Worm (Caenorhabditis elegans): ENCODE data around the gene papl-1.

The papl-1 gene

DNA sequence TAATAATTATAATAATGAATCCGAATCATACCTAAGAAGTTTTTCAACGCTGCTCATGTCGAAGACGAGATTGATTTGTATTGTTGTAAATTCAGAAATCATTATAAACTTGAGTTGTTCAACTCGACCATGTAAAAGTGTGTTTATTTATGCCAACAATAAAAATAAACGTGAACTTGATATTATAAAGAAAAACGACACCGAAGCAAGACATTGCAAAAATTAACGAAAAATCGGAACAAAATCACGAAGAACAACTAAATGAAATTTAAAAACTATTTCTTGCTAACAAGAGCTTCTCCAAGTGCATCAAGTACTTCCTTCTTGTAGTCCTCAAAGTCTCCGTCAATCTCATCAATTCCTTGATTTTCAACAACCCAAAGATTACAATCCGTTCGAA is 1.4 kb upstream of the papl-1 start, which contains the start of gene F18E2.15 (continued):
- no peak for TF ChIP-seq unc-62 (GFP tag; optimal IDR thresholded peaks at IDR 0.05)
- TF ChIP-seq snpc-1.3 (tag; optimal IDR thresholded peaks at IDR 0.05; ENCODE audit: insufficient read depth), result no peak

- TF ChIP-seq Y53G8AR.9 (GFP tag; conservative IDR thresholded peaks at IDR 0.05), result no peak
Measured at ce11 chrV:12754839-12755238, 4.7 kb downstream of the papl-1 start, which contains the start of gene gpa-13. Gene gpa-13, minus strand, starts transcription at chrV:12754939.

DNA sequence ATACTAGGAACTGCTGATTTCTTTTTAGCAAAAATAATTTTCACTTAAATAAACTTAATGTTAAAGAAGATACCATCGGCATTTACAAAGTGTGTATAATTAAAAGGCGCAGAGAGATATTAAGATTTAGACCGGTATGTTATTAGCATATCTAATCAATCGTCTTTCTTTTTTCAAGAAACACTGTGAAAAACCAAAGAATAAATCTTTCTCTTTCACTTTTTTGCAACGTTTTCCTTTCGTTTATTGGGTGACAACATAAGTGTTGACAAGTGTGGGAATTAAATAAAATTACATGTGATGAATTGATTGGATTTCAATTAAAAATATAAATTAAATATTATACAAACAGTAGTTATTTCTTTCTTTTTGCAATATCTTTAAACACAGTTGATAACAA is 7.2 kb downstream of the papl-1 start, which contains the start of gene C15C8.8:
C15C8.8 (minus strand) TSS at position 101 of the 400 bp plus-strand sequence.
- TF ChIP-seq ceh-40 (GFP tag; IDR thresholded peaks at IDR 0.05), result no peak
- no peak for TF ChIP-seq ZK185.1 (tag; optimal IDR thresholded peaks at IDR 0.05; ENCODE audit: poor library complexity, severe bottlenecking)

DNA sequence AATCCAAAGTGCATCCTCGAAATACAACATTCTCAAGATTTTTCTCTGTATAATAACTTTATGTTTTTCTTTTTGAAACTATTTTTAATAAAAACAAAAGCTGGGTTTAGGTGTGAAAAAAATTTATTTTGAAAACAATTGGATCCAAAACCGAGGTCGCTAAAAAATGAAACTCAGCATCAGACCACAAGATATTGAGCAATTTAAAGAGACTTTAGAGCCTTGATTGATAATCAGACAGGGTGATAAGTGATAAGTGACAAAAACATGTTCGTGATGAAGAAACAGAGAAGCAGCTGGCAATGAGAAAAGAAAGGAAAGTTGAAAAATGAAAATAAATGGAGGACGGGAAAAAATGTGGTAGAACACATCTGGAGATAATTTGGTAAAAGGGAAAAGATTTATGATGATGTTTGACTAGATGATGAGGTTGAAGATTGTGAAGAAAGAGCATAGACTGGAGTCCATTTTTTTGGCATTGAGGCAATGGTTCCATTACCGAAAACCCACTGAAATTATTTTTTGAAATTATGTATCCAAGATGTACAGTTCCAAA is 8.0 kb downstream of the papl-1 start, which contains the start of gene C15C8.6:
C15C8.6 (minus strand) TSS at position 51 of the 556 bp plus-strand sequence.
- TF ChIP-seq hlh-26 (GFP tag; conservative IDR thresholded peaks at IDR 0.05) (no peak), nfya-1 (tag; optimal IDR thresholded peaks at IDR 0.05; ENCODE audit: borderline replicate concordance, insufficient read depth) (no peak), him-1 (tag; optimal IDR thresholded peaks at IDR 0.05) (no peak), F23B12.7 (tag; optimal IDR thresholded peaks at IDR 0.05; ENCODE audit: insufficient read depth) (no peak), madf-10 (tag; optimal IDR thresholded peaks at IDR 0.05) (no peak), nhr-179 (tag; optimal IDR thresholded peaks at IDR 0.05) (no peak), snpc-1.1 (tag; optimal IDR thresholded peaks at IDR 0.05; ENCODE audit: insufficient read depth) (no peak), egl-44 (GFP tag; IDR thresholded peaks at IDR 0.05) (no peak), lsy-27 (tag; optimal IDR thresholded peaks at IDR 0.05; ENCODE audit: borderline replicate concordance, insufficient read depth) (no peak), C06A6.2 (GFP tag; conservative IDR thresholded peaks at IDR 0.05) (no peak), madf-6 (GFP tag; IDR thresholded peaks at IDR 0.05) (no peak), let-526 (GFP tag; IDR thresholded peaks at IDR 0.05) (no peak), snpc-3.4 (tag; optimal IDR thresholded peaks at IDR 0.05) (no peak), nfya-2 (GFP tag; IDR thresholded peaks at IDR 0.05) (no peak), Y67H2A.10 (GFP tag; conservative IDR thresholded peaks at IDR 0.05) (no peak), nhr-90 (tag; optimal IDR thresholded peaks at IDR 0.05) (no peak), mxl-1 (tag; optimal IDR thresholded peaks at IDR 0.05) (no peak)

DNA sequence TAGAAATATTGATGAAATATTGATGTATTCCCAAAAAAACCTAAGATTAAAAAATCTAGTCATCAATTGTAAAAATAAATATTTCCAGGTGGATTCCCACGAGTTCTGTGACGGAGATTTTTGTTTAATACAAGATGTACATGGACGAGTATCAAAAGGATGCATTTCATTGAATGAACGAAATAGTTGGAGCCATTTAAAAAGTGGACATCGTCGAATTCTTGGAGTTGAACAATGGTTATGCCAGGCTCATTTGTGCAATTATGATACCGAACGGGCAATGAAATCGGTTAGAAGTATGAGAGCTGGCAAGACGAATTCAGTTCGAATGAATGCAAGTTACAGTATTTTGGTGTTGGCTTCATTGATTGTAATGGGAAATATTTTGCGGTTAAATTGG is 10.0 kb downstream of the papl-1 start:
- no peak for TF ChIP-seq aptf-3 (GFP tag; IDR thresholded peaks at IDR 0.05)
- TF ChIP-seq mxl-1 (tag; optimal IDR thresholded peaks at IDR 0.05), result no peak
- no peak for TF ChIP-seq fkh-3 (tag; optimal IDR thresholded peaks at IDR 0.05)
- TF ChIP-seq T07F8.4 (tag; optimal IDR thresholded peaks at IDR 0.05), result no peak
- TF ChIP-seq sdz-38 (tag; optimal IDR thresholded peaks at IDR 0.05), result no peak
- TF ChIP-seq cebp-2 (GFP tag; IDR thresholded peaks at IDR 0.05), result no peak
- TF ChIP-seq unc-130 (GFP tag; optimal IDR thresholded peaks at IDR 0.05), result no peak

ce11 chrV:12747856-12748255 is 11.7 kb downstream of the papl-1 start, which contains the start of gene C15C8.5:
Gene C15C8.5, plus strand, starts transcription at chrV:12748007.
- TF ChIP-seq ztf-25 (GFP tag; IDR thresholded peaks at IDR 0.05) (no peak), mes-4 (tag; optimal IDR thresholded peaks at IDR 0.05) (no peak), Y67H2A.10 (GFP tag; conservative IDR thresholded peaks at IDR 0.05) (no peak), aptf-2 (GFP tag; conservative IDR thresholded peaks at IDR 0.05) (no peak), attf-3 (GFP tag; conservative IDR thresholded peaks at IDR 0.05) (no peak), mel-28 (tag; optimal IDR thresholded peaks at IDR 0.05; ENCODE audit: borderline replicate concordance) (no peak), rpc-1 (optimal IDR thresholded peaks at IDR 0.05) (no peak), rpc-1 (tag; optimal IDR thresholded peaks at IDR 0.05) (no peak), dpl-1 (GFP tag; optimal IDR thresholded peaks at IDR 0.05) (no peak), nfyb-1 (GFP tag; IDR thresholded peaks at IDR 0.05) (no peak), bed-2 (GFP tag; IDR thresholded peaks at IDR 0.05) (no peak), cebp-1 (GFP tag; IDR thresholded peaks at IDR 0.05) (no peak), cebp-1 (tag; optimal IDR thresholded peaks at IDR 0.05) (no peak), lin-35 (GFP tag; optimal IDR thresholded peaks at IDR 0.05) (no peak)

Measured in whole organism, young adult.